Worm (Caenorhabditis elegans): Measurements from ENCODE around the gene C03B1.4.
A peak's percentile ranks its signal among the peaks of the same experiment; 100 is the strongest.

ce11 chrX:6355030-6355635 is 9.2 kb upstream of the C03B1.4 start, which contains the start of gene C03B1.5:
- TF ChIP-seq lin-15B (tag; optimal IDR thresholded peaks at IDR 0.05) (no peak), unc-98 (GFP tag; IDR thresholded peaks at IDR 0.05) (no peak), nhr-28 (tag; optimal IDR thresholded peaks at IDR 0.05) (no peak), elt-2 (tag; optimal IDR thresholded peaks at IDR 0.05) (peak; percentile 15), skn-1 (tag; optimal IDR thresholded peaks at IDR 0.05) (no peak), efl-1 (optimal IDR thresholded peaks at IDR 0.05) (no peak), efl-1 (GFP tag; optimal IDR thresholded peaks at IDR 0.05 in 1 of 2) (peak in 1 of 2 experiments; percentile 91), nhr-71 (tag; optimal IDR thresholded peaks at IDR 0.05) (no peak), lin-39 (tag; optimal IDR thresholded peaks at IDR 0.05) (no peak), nhr-85 (tag) (no peak), nhr-90 (tag; optimal IDR thresholded peaks at IDR 0.05; ENCODE audit: poor library complexity) (no peak), mdl-1 (tag; optimal IDR thresholded peaks at IDR 0.05) (no peak), nhr-76 (tag; optimal IDR thresholded peaks at IDR 0.05) (no peak), aly-2 (tag; optimal IDR thresholded peaks at IDR 0.05) (no peak)
